Worm (Caenorhabditis elegans): ENCODE measurements around the gene F15D4.4.

The F15D4.4 gene

ce11 chrII:13199674-13200215 is 43.2 kb downstream of the F15D4.4 start, which contains the start of gene btf-1 (continued):
- no peak for TF ChIP-seq ceh-45 (GFP tag; IDR thresholded peaks at IDR 0.05)
- TF ChIP-seq madf-2 (tag; optimal IDR thresholded peaks at IDR 0.05), result peak; percentile 35
- TF ChIP-seq lin-11 (tag; optimal IDR thresholded peaks at IDR 0.05), result no peak
- TF ChIP-seq nhr-232 (tag; optimal IDR thresholded peaks at IDR 0.05), result no peak
- peak; percentile 81 for TF ChIP-seq ama-1 (optimal IDR thresholded peaks at IDR 0.05)
- no peak for TF ChIP-seq pag-3 (tag; optimal IDR thresholded peaks at IDR 0.05; ENCODE audit: borderline replicate concordance)
- peak; percentile 3 for TF ChIP-seq T23F11.4 (GFP tag; optimal IDR thresholded peaks at IDR 0.05)
- no peak for TF ChIP-seq odd-2 (tag; optimal IDR thresholded peaks at IDR 0.05)
- no peak for TF ChIP-seq elt-4 (tag; optimal IDR thresholded peaks at IDR 0.05)
- peak; percentile 86 for TF ChIP-seq fax-1 (tag; optimal IDR thresholded peaks at IDR 0.05)
- no peak for TF ChIP-seq ceh-9 (tag; optimal IDR thresholded peaks at IDR 0.05)
- no peak for TF ChIP-seq ceh-6 (GFP tag; optimal IDR thresholded peaks at IDR 0.05)
- TF ChIP-seq ceh-18 (tag; optimal IDR thresholded peaks at IDR 0.05), result peak; percentile 35
- TF ChIP-seq pha-4 (tag; optimal IDR thresholded peaks at IDR 0.05), result no peak
- TF ChIP-seq gmeb-2 (tag; optimal IDR thresholded peaks at IDR 0.05), result no peak
- TF ChIP-seq pqm-1 (tag; optimal IDR thresholded peaks at IDR 0.05), result peak; percentile 78
- TF ChIP-seq pha-2 (tag; optimal IDR thresholded peaks at IDR 0.05), result peak; percentile 25
- peak; percentile 80 for TF ChIP-seq ahr-1 (tag; optimal IDR thresholded peaks at IDR 0.05)
- TF ChIP-seq ceh-19 (GFP tag; optimal IDR thresholded peaks at IDR 0.05), result peak; percentile 23
- TF ChIP-seq rnt-1 (tag; optimal IDR thresholded peaks at IDR 0.05), result peak; percentile 34
- no peak for TF ChIP-seq hlh-13 (GFP tag; optimal IDR thresholded peaks at IDR 0.05)
- no peak for TF ChIP-seq ceh-30 (tag; optimal IDR thresholded peaks at IDR 0.05)
- TF ChIP-seq dve-1 (tag; optimal IDR thresholded peaks at IDR 0.05), result no peak
- no peak for TF ChIP-seq unc-55 (GFP tag; optimal IDR thresholded peaks at IDR 0.05)
- no peak for TF ChIP-seq ceh-24 (tag; optimal IDR thresholded peaks at IDR 0.05)
- no peak for TF ChIP-seq hlh-6 (tag; optimal IDR thresholded peaks at IDR 0.05)
- TF ChIP-seq elt-2 (tag; optimal IDR thresholded peaks at IDR 0.05), result peak; percentile 81
- no peak for TF ChIP-seq K09A11.1 (tag; optimal IDR thresholded peaks at IDR 0.05; ENCODE audit: insufficient read depth)
- no peak for TF ChIP-seq sdc-2 (tag; optimal IDR thresholded peaks at IDR 0.05)
- peak; percentile 19 for TF ChIP-seq unc-42 (tag; optimal IDR thresholded peaks at IDR 0.05)
- no peak for TF ChIP-seq sox-4 (tag; optimal IDR thresholded peaks at IDR 0.05)
- peak; percentile 93 for TF ChIP-seq ceh-31 (tag; optimal IDR thresholded peaks at IDR 0.05)
- peak; percentile 82 for TF ChIP-seq C08G9.2 (tag; optimal IDR thresholded peaks at IDR 0.05)
- peak; percentile 71 for TF ChIP-seq ztf-16 (tag; optimal IDR thresholded peaks at IDR 0.05)
- TF ChIP-seq ets-4 (tag; optimal IDR thresholded peaks at IDR 0.05), result peak; percentile 68
- TF ChIP-seq ceh-34 (tag; optimal IDR thresholded peaks at IDR 0.05), result peak; percentile 42
- peak; percentile 16 for TF ChIP-seq nfya-1 (tag; optimal IDR thresholded peaks at IDR 0.05)
- TF ChIP-seq fkh-10 (GFP tag; optimal IDR thresholded peaks at IDR 0.05), result no peak
- peak; percentile 93 for TF ChIP-seq zip-5 (tag; optimal IDR thresholded peaks at IDR 0.05)
- no peak for TF ChIP-seq pros-1 (tag; optimal IDR thresholded peaks at IDR 0.05)
- TF ChIP-seq hlh-30 (tag; optimal IDR thresholded peaks at IDR 0.05; ENCODE audit: insufficient read depth), result no peak
- TF ChIP-seq mec-3 (tag; optimal IDR thresholded peaks at IDR 0.05; ENCODE audit: borderline replicate concordance), result no peak
- peak; percentile 38 for TF ChIP-seq npax-4 (tag; optimal IDR thresholded peaks at IDR 0.05)
- peak; percentile 73 for TF ChIP-seq unc-86 (tag; optimal IDR thresholded peaks at IDR 0.05)
- TF ChIP-seq lim-6 (tag; optimal IDR thresholded peaks at IDR 0.05), result peak; percentile 69
- TF ChIP-seq K02D7.2 (tag; optimal IDR thresholded peaks at IDR 0.05), result no peak
- TF ChIP-seq che-1 (tag; optimal IDR thresholded peaks at IDR 0.05), result no peak
- peak; percentile 91 for TF ChIP-seq ceh-14 (tag; optimal IDR thresholded peaks at IDR 0.05)
- TF ChIP-seq syd-9 (tag; optimal IDR thresholded peaks at IDR 0.05), result no peak
- TF ChIP-seq dmd-4 (tag; optimal IDR thresholded peaks at IDR 0.05; ENCODE audit: borderline replicate concordance), result no peak
- peak; percentile 78 for TF ChIP-seq tbx-7 (tag; optimal IDR thresholded peaks at IDR 0.05)

Measured in whole organism, late embryonic.